Fruit fly (Drosophila melanogaster): ENCODE measurements around the gene Tep4.

Tep4 gene

dm6 chr2L:19574959-19575625 lies 26.8 kb downstream of the Tep4 start:
- TF ChIP-seq CG17801 (GFP tag; optimal IDR thresholded peaks at IDR 0.05; ENCODE audit: partially characterized antibody) = no peak

dm6 chr2L:19575626-19576298 lies 27.5 kb downstream of the Tep4 start:
- peak; percentile 14 for TF ChIP-seq CG17801 (GFP tag; optimal IDR thresholded peaks at IDR 0.05; ENCODE audit: partially characterized antibody)

dm6 chr2L:19576299-19576971 lies 28.1 kb downstream of the Tep4 start:
- TF ChIP-seq CG17801 (GFP tag; optimal IDR thresholded peaks at IDR 0.05; ENCODE audit: partially characterized antibody) = peak; percentile 56

- TF ChIP-seq CG17801 (GFP tag; optimal IDR thresholded peaks at IDR 0.05; ENCODE audit: partially characterized antibody) = peak; percentile 17
These were observed 29.0 kb downstream of the Tep4 start, which contains the start of the genes spi and msb1l for dm6 chr2L:19577187-19577765. Gene spi, minus strand, starts transcription at chr2L:19577315. Gene msb1l, plus strand, starts transcription at chr2L:19577701.

- TF ChIP-seq CG17801 (GFP tag; optimal IDR thresholded peaks at IDR 0.05; ENCODE audit: partially characterized antibody) = no peak
These were observed 31.8 kb downstream of the Tep4 start, which contains the start of gene Pmvk for dm6 chr2L:19579995-19580578. Gene Pmvk, minus strand, starts transcription at chr2L:19580351.

dm6 chr2L:19582185-19582584 lies 33.9 kb downstream of the Tep4 start, which contains the start of gene Hakai:
Gene Hakai, minus strand, starts transcription at chr2L:19582474.
- peak; percentile 36 for TF ChIP-seq CG17801 (GFP tag; optimal IDR thresholded peaks at IDR 0.05; ENCODE audit: partially characterized antibody)

dm6 chr2L:19583926-19584392 lies 35.7 kb downstream of the Tep4 start, which contains the start of the genes PCNA2 and CG10366:
Gene PCNA2, minus strand, starts transcription at chr2L:19583990.
Gene CG10366, plus strand, starts transcription at chr2L:19584235.
- TF ChIP-seq CG17801 (GFP tag; optimal IDR thresholded peaks at IDR 0.05; ENCODE audit: partially characterized antibody) = peak; percentile 48

dm6 chr2L:19586436-19587333 lies 38.4 kb downstream of the Tep4 start, which contains the start of gene Lar:
Gene Lar, plus strand, starts transcription at chr2L:19586623.
- TF ChIP-seq CG17801 (GFP tag; optimal IDR thresholded peaks at IDR 0.05; ENCODE audit: partially characterized antibody) = peak; percentile 34

dm6 chr2L:19587334-19587659 lies 39.0 kb downstream of the Tep4 start:
- no peak for TF ChIP-seq CG17801 (GFP tag; optimal IDR thresholded peaks at IDR 0.05; ENCODE audit: partially characterized antibody)

dm6 chr2L:19588924-19589323 lies 40.6 kb downstream of the Tep4 start:
- TF ChIP-seq CG17801 (GFP tag; optimal IDR thresholded peaks at IDR 0.05; ENCODE audit: partially characterized antibody) = no peak

- no peak for TF ChIP-seq CG17801 (GFP tag; optimal IDR thresholded peaks at IDR 0.05; ENCODE audit: partially characterized antibody)
These were observed 42.3 kb downstream of the Tep4 start for dm6 chr2L:19590629-19591028.

- TF ChIP-seq CG17801 (GFP tag; optimal IDR thresholded peaks at IDR 0.05; ENCODE audit: partially characterized antibody) = no peak
These were observed 45.8 kb downstream of the Tep4 start for dm6 chr2L:19594102-19594501.

dm6 chr2L:19605365-19605921 lies 57.1 kb downstream of the Tep4 start:
- TF ChIP-seq CG17801 (GFP tag; optimal IDR thresholded peaks at IDR 0.05; ENCODE audit: partially characterized antibody) = no peak
